Worm (Caenorhabditis elegans) whole organism, L4/young adult: ENCODE data around the gene F44G4.7.

ENCODE experiments used
- W03F9.2 ChIP-seq: fragments of 150-350 bp; optimal IDR thresholded peaks from 2 replicates; lab custom pipeline; 2014; ENCODE audit warnings: missing biosample characterization, missing genetic modification characterization
- him-1 ChIP-seq: sonication (generic microtip); optimal IDR thresholded peaks from 2 replicates; lab custom pipeline; 2016; ENCODE audit warnings: missing genotype, missing genetic modification reagents, missing genetic modification characterization, missing compliant biosample characterization

- TF ChIP-seq him-1 (tag; lab: Kevin White, UChicago) (peak; percentile 9), W03F9.2 (tag; lab: Kevin White, UChicago) (no peak)
Observed at ce11 chrII:8962206-8962605, 42.8 kb downstream of the F44G4.7 start.
